Fruit fly (Drosophila melanogaster) whole organism, pupa: ENCODE results near the gene Tsc1.

ENCODE experiments used
- CG12605 ChIP-seq: fragments of 200-800 bp; sonication (Bioruptor generic); IDR thresholded peaks from 2 replicates; pipeline ENCODE4 v1.3.6; 2022; ENCODE audit warnings: missing biosample characterization, missing genetic modification characterization
- CG13204 ChIP-seq: fragments of 200-800 bp; sonication (Bioruptor generic); optimal IDR thresholded peaks from 2 replicates; lab custom pipeline; 2018; ENCODE audit warnings: missing biosample characterization, mild to moderate bottlenecking, missing genetic modification characterization, moderate library complexity
- CG14655 ChIP-seq: fragments of 200-800 bp; sonication (Bioruptor generic); optimal IDR thresholded peaks from 3 replicates; lab custom pipeline; 2017; ENCODE audit warnings: mild to moderate bottlenecking, missing biosample characterization, missing genetic modification reagents, missing genetic modification characterization
- CG17806 ChIP-seq: fragments of 200-800 bp; sonication (Bioruptor generic); optimal IDR thresholded peaks from 2 replicates; lab custom pipeline; 2018; ENCODE audit warnings: missing biosample characterization, mild to moderate bottlenecking, missing genetic modification characterization, moderate library complexity
- CG32121 ChIP-seq: fragments of 200-800 bp; sonication (Bioruptor generic); IDR thresholded peaks from 2 replicates; pipeline ENCODE4 v1.3.6; 2022; ENCODE audit warnings: missing biosample characterization, missing genetic modification characterization
- Ets98B ChIP-seq: fragments of 200-800 bp; sonication (Bioruptor generic); IDR thresholded peaks from 2 replicates; pipeline ENCODE4 v1.3.6; 2022; ENCODE audit warnings: missing biosample characterization, missing genetic modification characterization
- Pif1A ChIP-seq: fragments of 200-800 bp; sonication (Bioruptor generic); optimal IDR thresholded peaks from 3 replicates; lab custom pipeline; 2016; ENCODE audit warnings: missing biosample characterization, missing genetic modification characterization

- TF ChIP-seq CG12605 (GFP tag; lab: Robert Waterston, UW) (no peak), CG13204 (GFP tag; lab: Kevin White, UChicago) (no peak), CG17806 (no peak), CG32121 (GFP tag; lab: Robert Waterston, UW) (no peak), CG14655 (GFP tag; lab: Kevin White, UChicago) (no peak), Ets98B (no peak), Pif1A (GFP tag; lab: Kevin White, UChicago) (no peak)
These were observed 9.6 kb downstream of the Tsc1 start for dm6 chr3R:24139646-24140130.
